Worm (Caenorhabditis elegans) whole organism, L3 larva: ENCODE data around the gene K02D10.3.
A peak's percentile ranks its signal among the peaks of the same experiment; 100 is the strongest.

ENCODE experiments used
- aly-2 ChIP-seq: fragments of 150-350 bp; optimal IDR thresholded peaks from 2 replicates; lab custom pipeline; 2014; ENCODE audit warnings: missing biosample characterization, missing genetic modification characterization
- elt-2 ChIP-seq: sonication (generic microtip); optimal IDR thresholded peaks from 2 replicates; lab custom pipeline; 2016; ENCODE audit warnings: missing genetic modification reagents, mild to moderate bottlenecking, missing genetic modification characterization, missing compliant biosample characterization
- jun-1 ChIP-seq: fragments of 150-350 bp; optimal IDR thresholded peaks from 2 replicates; lab custom pipeline; 2014; ENCODE audit warnings: missing biosample characterization, missing genetic modification reagents, missing genetic modification characterization
- nhr-25 ChIP-seq: sonication (generic microtip); optimal IDR thresholded peaks from 2 replicates; lab custom pipeline; 2017; ENCODE audit warnings: missing biosample characterization, missing genetic modification characterization
- unc-39 ChIP-seq: sonication (generic microtip); optimal IDR thresholded peaks from 4 replicates; lab custom pipeline; 2017; ENCODE audit warnings: missing biosample characterization, missing genetic modification characterization

ce11 chrIII:8734327-8734885 is 37.3 kb downstream of the K02D10.3 start:
- peak; percentile 59 for TF ChIP-seq elt-2 (tag; lab: Kevin White, UChicago)
- peak; percentile 82 for TF ChIP-seq nhr-25 (tag; lab: Kevin White, UChicago)
- TF ChIP-seq jun-1: no peak
- no peak for TF ChIP-seq unc-39 (tag; lab: Kevin White, UChicago)
- no peak for TF ChIP-seq aly-2
